Worm (Caenorhabditis elegans): ENCODE data around the gene tpa-1.

Gene tpa-1

DNA sequence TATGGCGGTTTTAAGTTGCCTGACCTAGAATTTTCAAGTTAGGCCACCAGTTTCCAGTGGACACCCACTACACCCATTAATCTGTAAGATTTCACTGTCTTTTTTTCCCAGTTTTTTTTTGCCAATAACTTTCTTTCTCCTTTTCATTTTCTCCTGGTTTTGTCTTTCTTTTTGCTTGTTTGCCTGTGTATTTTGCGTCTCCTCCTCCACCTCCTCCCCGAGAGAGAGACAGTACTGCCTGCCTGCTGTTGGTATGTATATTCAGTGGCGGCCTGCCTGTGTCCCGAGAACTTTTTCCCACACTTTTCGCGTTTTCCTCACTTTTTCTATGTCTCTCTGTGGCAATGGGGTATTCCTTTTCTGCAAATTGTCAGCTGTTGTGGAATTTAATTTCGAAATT is 10.4 kb upstream of the tpa-1 start:
- TF ChIP-seq mls-2 (tag; optimal IDR thresholded peaks at IDR 0.05) (no peak), nhr-237 (tag; optimal IDR thresholded peaks at IDR 0.05) (no peak), sem-2 (GFP tag; optimal IDR thresholded peaks at IDR 0.05) (no peak), ztf-11 (tag; optimal IDR thresholded peaks at IDR 0.05) (no peak), lin-32 (GFP tag; optimal IDR thresholded peaks at IDR 0.05) (no peak), nhr-76 (tag; optimal IDR thresholded peaks at IDR 0.05) (no peak), mab-5 (tag; optimal IDR thresholded peaks at IDR 0.05) (no peak), unc-62 (GFP tag; optimal IDR thresholded peaks at IDR 0.05) (no peak), unc-120 (tag; optimal IDR thresholded peaks at IDR 0.05; ENCODE audit: poor library complexity, severe bottlenecking) (no peak), tbx-8 (GFP tag; optimal IDR thresholded peaks at IDR 0.05) (no peak), pha-4 (tag; optimal IDR thresholded peaks at IDR 0.05) (no peak), lsy-2 (tag; optimal IDR thresholded peaks at IDR 0.05) (no peak), drap-1 (GFP tag; optimal IDR thresholded peaks at IDR 0.05) (no peak), nhr-2 (tag; optimal IDR thresholded peaks at IDR 0.05) (no peak), ceh-39 (tag; optimal IDR thresholded peaks at IDR 0.05) (no peak), cnd-1 (tag; optimal IDR thresholded peaks at IDR 0.05) (no peak)

DNA sequence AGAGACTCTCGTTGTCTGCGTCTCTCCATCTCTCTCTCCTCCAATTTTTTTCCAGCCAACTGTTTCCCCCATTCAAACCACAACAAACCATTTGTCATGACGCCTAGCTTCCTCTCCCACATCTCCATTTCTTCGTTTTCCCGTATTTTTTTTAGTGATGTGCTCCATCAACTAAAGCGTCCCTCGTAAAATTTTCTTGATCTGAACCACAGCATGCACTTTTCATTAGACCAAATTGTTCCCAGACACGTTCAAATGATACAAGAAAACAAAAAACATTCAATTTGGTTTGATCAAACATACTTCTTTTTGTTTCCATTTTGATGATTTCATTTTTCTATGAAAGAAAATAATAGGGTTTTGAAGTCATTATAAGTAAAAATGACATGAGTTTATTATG is 9.5 kb upstream of the tpa-1 start:
- TF ChIP-seq flh-1 (GFP tag; optimal IDR thresholded peaks at IDR 0.05) (no peak), nhr-12 (tag; optimal IDR thresholded peaks at IDR 0.05) (no peak)

DNA sequence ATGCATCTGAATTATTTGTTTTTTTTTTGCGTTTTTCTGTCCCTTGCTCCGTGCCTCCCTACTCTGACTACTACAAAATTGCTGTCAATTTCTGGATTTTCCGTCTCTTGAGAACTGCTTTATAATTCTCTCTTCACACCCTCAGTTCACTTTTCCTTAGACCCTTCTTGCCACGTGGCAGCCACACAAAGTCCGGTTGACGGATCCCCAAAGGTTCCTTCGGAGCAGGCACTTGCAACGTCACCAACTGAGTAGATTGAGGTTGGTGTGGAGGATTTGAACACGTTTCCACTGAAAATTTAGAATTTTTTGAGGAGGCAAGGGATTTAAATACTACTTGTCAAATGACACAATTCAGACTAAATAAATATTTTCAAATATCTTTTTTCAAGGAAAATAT is 5.0 kb upstream of the tpa-1 start:
- no peak for TF ChIP-seq elt-3 (tag; optimal IDR thresholded peaks at IDR 0.05)
- no peak for TF ChIP-seq nhr-12 (tag; optimal IDR thresholded peaks at IDR 0.05)
- no peak for TF ChIP-seq zip-8 (tag; optimal IDR thresholded peaks at IDR 0.05)
- no peak for TF ChIP-seq hlh-1 (tag; optimal IDR thresholded peaks at IDR 0.05)
- TF ChIP-seq elt-1 (tag; optimal IDR thresholded peaks at IDR 0.05; ENCODE audit: borderline replicate concordance, insufficient read depth), result no peak
- TF ChIP-seq lin-32 (GFP tag; optimal IDR thresholded peaks at IDR 0.05), result no peak
- no peak for TF ChIP-seq drap-1 (GFP tag; optimal IDR thresholded peaks at IDR 0.05)
- no peak for TF ChIP-seq unc-120 (tag; optimal IDR thresholded peaks at IDR 0.05; ENCODE audit: poor library complexity, severe bottlenecking)
- no peak for TF ChIP-seq ztf-11 (tag; optimal IDR thresholded peaks at IDR 0.05)
- no peak for TF ChIP-seq sptf-1 (tag; optimal IDR thresholded peaks at IDR 0.05)
- no peak for TF ChIP-seq tbx-8 (GFP tag; optimal IDR thresholded peaks at IDR 0.05)

DNA sequence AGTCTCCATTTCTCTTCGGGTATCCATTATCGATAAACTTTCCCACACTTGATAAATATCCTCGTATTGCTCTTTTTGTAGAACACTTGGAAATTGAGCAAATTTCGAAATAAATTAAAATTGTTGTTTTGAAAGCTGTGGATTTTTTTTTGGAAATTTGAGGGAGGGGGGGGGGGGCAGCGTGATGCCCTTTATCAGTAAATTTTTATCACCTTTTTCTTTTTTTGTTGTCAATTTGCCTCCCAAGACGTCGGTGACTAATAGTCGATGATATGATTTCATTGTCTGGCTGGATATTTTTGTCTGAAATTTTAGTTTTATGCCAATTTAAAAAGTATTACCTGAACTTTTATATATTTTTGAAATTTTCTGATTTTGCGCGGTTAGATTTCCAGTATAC is 1.8 kb upstream of the tpa-1 start, which contains the start of gene scl-23:
TSS of gene scl-23 (minus strand) at position 101 of the 400 bp plus-strand sequence.
- TF ChIP-seq zip-8 (tag; optimal IDR thresholded peaks at IDR 0.05) (no peak), ham-2 (GFP tag; optimal IDR thresholded peaks at IDR 0.05) (no peak), mep-1 (tag; optimal IDR thresholded peaks at IDR 0.05) (no peak), mab-5 (tag; optimal IDR thresholded peaks at IDR 0.05) (no peak), unc-39 (tag; optimal IDR thresholded peaks at IDR 0.05) (no peak), hlh-1 (tag; optimal IDR thresholded peaks at IDR 0.05) (no peak), nhr-76 (tag; optimal IDR thresholded peaks at IDR 0.05) (no peak), elt-1 (tag; optimal IDR thresholded peaks at IDR 0.05; ENCODE audit: borderline replicate concordance, insufficient read depth) (no peak), blmp-1 (tag; optimal IDR thresholded peaks at IDR 0.05) (no peak), ceh-83 (GFP tag; optimal IDR thresholded peaks at IDR 0.05) (no peak), cnd-1 (tag; optimal IDR thresholded peaks at IDR 0.05) (no peak), ces-1 (GFP tag; optimal IDR thresholded peaks at IDR 0.05) (no peak), ceh-39 (tag; optimal IDR thresholded peaks at IDR 0.05) (no peak)

DNA sequence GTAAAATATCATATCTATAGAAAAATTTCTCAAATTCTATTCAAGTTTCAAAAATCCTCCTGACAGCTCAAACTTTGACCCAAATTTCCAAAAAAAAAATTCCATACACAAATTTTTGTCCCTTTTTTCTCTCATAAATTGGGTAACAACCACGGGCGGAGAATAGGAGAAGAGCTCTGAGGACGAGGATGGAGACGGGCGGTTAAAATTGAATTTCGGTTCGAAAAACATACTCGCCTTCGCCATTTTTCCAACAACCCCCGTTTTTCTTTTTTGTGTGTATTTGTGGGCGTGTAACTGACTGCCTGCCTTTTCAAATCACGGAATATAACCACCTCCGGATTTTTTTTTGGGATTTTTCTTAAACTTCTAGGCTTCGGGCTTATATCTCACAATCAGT is 5.9 kb downstream of the tpa-1 start:
- TF ChIP-seq elt-3 (tag; optimal IDR thresholded peaks at IDR 0.05) (no peak), lin-32 (GFP tag; optimal IDR thresholded peaks at IDR 0.05) (no peak), ces-1 (GFP tag; optimal IDR thresholded peaks at IDR 0.05) (peak; percentile 63), flh-1 (GFP tag; optimal IDR thresholded peaks at IDR 0.05) (no peak)

DNA sequence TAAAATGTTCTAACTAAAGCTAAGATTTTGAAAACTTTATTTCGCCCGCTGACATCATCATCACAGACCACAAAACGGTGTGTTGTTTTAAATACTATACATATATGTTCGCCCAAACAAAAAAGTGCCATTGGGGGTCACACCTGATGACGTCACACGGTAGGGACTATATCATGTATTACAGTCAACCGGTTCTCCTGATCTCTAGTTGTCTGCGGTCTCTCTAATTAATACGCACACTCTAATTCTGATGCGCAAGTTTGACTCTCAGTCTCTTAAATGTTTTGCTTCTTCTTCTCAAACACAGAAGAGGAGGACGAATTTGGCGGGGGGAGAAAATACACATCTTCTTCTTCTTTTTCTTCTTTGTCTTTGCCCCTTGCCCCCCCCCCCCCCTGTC is 11.1 kb downstream of the tpa-1 start:
- TF ChIP-seq drap-1 (GFP tag; optimal IDR thresholded peaks at IDR 0.05) (no peak), sptf-1 (tag; optimal IDR thresholded peaks at IDR 0.05) (no peak), ceh-83 (GFP tag; optimal IDR thresholded peaks at IDR 0.05) (no peak), zip-8 (tag; optimal IDR thresholded peaks at IDR 0.05) (peak; percentile 45), nhr-2 (tag; optimal IDR thresholded peaks at IDR 0.05) (peak; percentile 18)

Data from whole organism, mixed stage, embryonic.